Worm (Caenorhabditis elegans) whole organism, L1 larva: ENCODE results near the gene F26F2.7.

Experiments used
- ama-1 ChIP-seq: fragments of 150-350 bp; optimal IDR thresholded peaks from 2 replicates; lab custom pipeline; 2014
- ceh-90 ChIP-seq: sonication (generic microtip); optimal IDR thresholded peaks from 2 replicates; lab custom pipeline; 2016; ENCODE audit warnings: missing genetic modification characterization, missing compliant biosample characterization
- dsc-1 ChIP-seq: sonication (generic microtip); optimal IDR thresholded peaks from 2 replicates; lab custom pipeline; 2016; ENCODE audit warnings: mild to moderate bottlenecking, missing genetic modification characterization, missing compliant biosample characterization
- elt-3 ChIP-seq, 6 experiments: fragments of 150-350 bp in 1 of 6; sonication (generic microtip); optimal IDR thresholded peaks; 2 replicates each; lab custom pipeline; 2017 to 2018; ENCODE audit warnings: missing biosample characterization in 6 of 6, missing genetic modification characterization in 6 of 6, inconsistent platforms in 1 of 6
- fkh-4 ChIP-seq: sonication (generic microtip); optimal IDR thresholded peaks from 2 replicates; lab custom pipeline; 2016; ENCODE audit warnings: missing compliant biosample characterization, missing genetic modification characterization, borderline replicate concordance
- lin-39 ChIP-seq: fragments of 150-350 bp; optimal IDR thresholded peaks from 2 replicates; lab custom pipeline; 2014; ENCODE audit warnings: missing biosample characterization, missing genetic modification reagents, missing genetic modification characterization
- nhr-77 ChIP-seq: fragments of 150-350 bp; optimal IDR thresholded peaks from 2 replicates; lab custom pipeline; 2014; ENCODE audit warnings: missing biosample characterization, missing genetic modification characterization
- zag-1 ChIP-seq: fragments of 150-350 bp; optimal IDR thresholded peaks from 2 replicates; lab custom pipeline; 2014; ENCODE audit warnings: missing biosample characterization, missing genetic modification characterization

ce11 chrV:20603014-20603413, 22.2 kb downstream of the F26F2.7 start, which contains the start of gene ttr-11:
- TF ChIP-seq nhr-77 (tag; lab: Kevin White, UChicago) (no peak), ama-1 (lab: Kevin White, UChicago) (no peak), fkh-4 (tag; lab: Kevin White, UChicago) (no peak), elt-3 (tag; optimal IDR thresholded peaks at IDR 0.05; lab: Kevin White, UChicago) (no peak), lin-39 (tag; lab: Kevin White, UChicago) (no peak), ceh-90 (tag; lab: Kevin White, UChicago) (no peak), dsc-1 (no peak), zag-1 (tag; lab: Kevin White, UChicago) (no peak)
